Worm (Caenorhabditis elegans): ENCODE results near the gene CD4.11.

ce11 chrV:5591887-5592286 is 7.0 kb downstream of the CD4.11 start:
- TF ChIP-seq fkh-10 (GFP tag; optimal IDR thresholded peaks at IDR 0.05) (no peak), unc-62 (GFP tag; optimal IDR thresholded peaks at IDR 0.05 in 1 of 2) (no peak), unc-62 (tag; optimal IDR thresholded peaks at IDR 0.05) (no peak), dve-1 (tag; optimal IDR thresholded peaks at IDR 0.05; ENCODE audit: insufficient read depth) (no peak)

Data from whole organism, L4 larva.